Worm (Caenorhabditis elegans) whole organism, mixed stage, embryonic: ENCODE measurements around the gene ceh-57.

Experiments
- M03D4.4 ChIP-seq: sonication (generic microtip); optimal IDR thresholded peaks from 2 replicates; lab custom pipeline; 2017; ENCODE audit warnings: mild to moderate bottlenecking, missing genetic modification characterization, missing compliant biosample characterization
- bed-3 ChIP-seq: fragments of 200-800 bp; sonication (Bioruptor generic); optimal IDR thresholded peaks from 3 replicates; lab custom pipeline; 2018; ENCODE audit warnings: mild to moderate bottlenecking, missing genetic modification characterization, moderate library complexity, missing compliant biosample characterization
- blmp-1 ChIP-seq: fragments of 150-350 bp; optimal IDR thresholded peaks from 2 replicates; lab custom pipeline; 2014; ENCODE audit warnings: missing biosample characterization, missing genetic modification characterization
- ceh-39 ChIP-seq: fragments of 150-350 bp; optimal IDR thresholded peaks from 2 replicates; lab custom pipeline; 2014; ENCODE audit warnings: missing biosample characterization, missing genetic modification characterization
- ceh-43 ChIP-seq: fragments of 200-800 bp; sonication (Bioruptor generic); optimal IDR thresholded peaks from 2 replicates; lab custom pipeline; 2018; ENCODE audit warnings: mild to moderate bottlenecking, missing genetic modification characterization, moderate library complexity, missing compliant biosample characterization
- ceh-83 ChIP-seq: fragments of 200-800 bp; sonication (Bioruptor generic); optimal IDR thresholded peaks from 2 replicates; lab custom pipeline; 2018; ENCODE audit warnings: mild to moderate bottlenecking, missing genetic modification characterization, missing compliant biosample characterization
- ces-1 ChIP-seq: fragments of 150-350 bp; optimal IDR thresholded peaks from 2 replicates; lab custom pipeline; 2014; ENCODE audit warnings: missing biosample characterization, missing genetic modification reagents, missing genetic modification characterization
- cnd-1 ChIP-seq: fragments of 200-800 bp; sonication (Bioruptor generic); optimal IDR thresholded peaks from 2 replicates; lab custom pipeline; 2018; ENCODE audit warnings: mild to moderate bottlenecking, missing genetic modification characterization, missing compliant biosample characterization
- drap-1 ChIP-seq: fragments of 200-800 bp; sonication (Bioruptor generic); optimal IDR thresholded peaks from 3 replicates; lab custom pipeline; 2018; ENCODE audit warnings: mild to moderate bottlenecking, missing genetic modification characterization, missing compliant biosample characterization
- elt-1 ChIP-seq: sonication (generic microtip); optimal IDR thresholded peaks from 2 replicates; lab custom pipeline; 2017; ENCODE audit warnings: missing genetic modification characterization, mild to moderate bottlenecking, missing compliant biosample characterization, antibody characterized with exemption, moderate library complexity, borderline replicate concordance; ENCODE audit not compliant: insufficient read depth
- elt-3 ChIP-seq: fragments of 150-350 bp; optimal IDR thresholded peaks from 2 replicates; lab custom pipeline; 2014; ENCODE audit warnings: missing biosample characterization, missing genetic modification characterization
- flh-1 ChIP-seq: fragments of 200-800 bp; sonication (Bioruptor generic); optimal IDR thresholded peaks from 2 replicates; lab custom pipeline; 2018; ENCODE audit warnings: mild to moderate bottlenecking, missing genetic modification characterization, moderate library complexity, missing compliant biosample characterization
- ham-2 ChIP-seq: fragments of 200-800 bp; sonication (Bioruptor generic); optimal IDR thresholded peaks from 2 replicates; lab custom pipeline; 2018; ENCODE audit warnings: mild to moderate bottlenecking, missing genetic modification characterization, missing compliant biosample characterization
- hlh-1 ChIP-seq: fragments of 150-350 bp; optimal IDR thresholded peaks from 2 replicates; lab custom pipeline; 2014; ENCODE audit warnings: missing biosample characterization, missing genetic modification reagents, missing genetic modification characterization
- lin-13 ChIP-seq: fragments of 150-350 bp; optimal IDR thresholded peaks from 2 replicates; lab custom pipeline; 2014; ENCODE audit warnings: missing biosample characterization, missing genetic modification characterization
- lin-32 ChIP-seq: fragments of 200-800 bp; sonication (Bioruptor generic); optimal IDR thresholded peaks from 2 replicates; lab custom pipeline; 2018; ENCODE audit warnings: mild to moderate bottlenecking, missing genetic modification characterization, missing compliant biosample characterization
- lsy-2 ChIP-seq: fragments of 150-350 bp; optimal IDR thresholded peaks from 2 replicates; lab custom pipeline; 2014; ENCODE audit warnings: missing biosample characterization, missing genetic modification characterization
- mab-5 ChIP-seq: fragments of 150-350 bp; optimal IDR thresholded peaks from 2 replicates; lab custom pipeline; 2014; ENCODE audit warnings: missing biosample characterization, missing genetic modification characterization
- mep-1 ChIP-seq: fragments of 150-350 bp; optimal IDR thresholded peaks from 2 replicates; lab custom pipeline; 2017; ENCODE audit warnings: missing biosample characterization, missing genetic modification reagents, missing genetic modification characterization, inconsistent platforms
- mls-2 ChIP-seq: sonication (generic microtip); optimal IDR thresholded peaks from 2 replicates; lab custom pipeline; 2016; ENCODE audit warnings: mild to moderate bottlenecking, missing genetic modification characterization, moderate library complexity, missing compliant biosample characterization
- nhr-12 ChIP-seq: fragments of 150-350 bp; optimal IDR thresholded peaks from 2 replicates; lab custom pipeline; 2014; ENCODE audit warnings: missing biosample characterization, missing genetic modification characterization
- nhr-2 ChIP-seq: fragments of 150-350 bp; optimal IDR thresholded peaks from 2 replicates; lab custom pipeline; 2014; ENCODE audit warnings: missing biosample characterization, missing genetic modification characterization
- nhr-237 ChIP-seq: fragments of 150-350 bp; optimal IDR thresholded peaks from 2 replicates; lab custom pipeline; 2014; ENCODE audit warnings: missing biosample characterization, missing genetic modification characterization
- nhr-28 ChIP-seq: fragments of 150-350 bp; optimal IDR thresholded peaks from 2 replicates; lab custom pipeline; 2014; ENCODE audit warnings: missing biosample characterization, missing genetic modification characterization
- nhr-76 ChIP-seq: sonication (generic microtip); optimal IDR thresholded peaks from 2 replicates; lab custom pipeline; 2017; ENCODE audit warnings: missing biosample characterization, missing genetic modification characterization
- pha-4 ChIP-seq: fragments of 150-350 bp; optimal IDR thresholded peaks from 2 replicates; lab custom pipeline; 2018; ENCODE audit warnings: missing biosample characterization, missing genetic modification reagents, missing genetic modification characterization
- sem-2 ChIP-seq: fragments of 200-800 bp; sonication (Bioruptor generic); optimal IDR thresholded peaks from 2 replicates; lab custom pipeline; 2018; ENCODE audit warnings: mild to moderate bottlenecking, missing genetic modification characterization, missing compliant biosample characterization
- snpc-4 ChIP-seq: fragments of 150-350 bp; optimal IDR thresholded peaks from 2 replicates; lab custom pipeline; 2014; ENCODE audit warnings: missing biosample characterization, missing genetic modification characterization
- sptf-1 ChIP-seq: sonication (generic microtip); optimal IDR thresholded peaks from 2 replicates; lab custom pipeline; 2017; ENCODE audit warnings: mild to moderate bottlenecking, missing genetic modification characterization, moderate library complexity, missing compliant biosample characterization
- tbx-8 ChIP-seq: fragments of 200-800 bp; sonication (Bioruptor generic); optimal IDR thresholded peaks from 2 replicates; lab custom pipeline; 2018; ENCODE audit warnings: mild to moderate bottlenecking, missing genetic modification characterization, moderate library complexity, missing compliant biosample characterization
- unc-120 ChIP-seq: sonication (generic microtip); optimal IDR thresholded peaks from 2 replicates; lab custom pipeline; 2017; ENCODE audit warnings: missing genetic modification characterization, missing compliant biosample characterization; ENCODE audit not compliant: poor library complexity, severe bottlenecking
- unc-39 ChIP-seq: fragments of 150-350 bp; optimal IDR thresholded peaks from 2 replicates; lab custom pipeline; 2014; ENCODE audit warnings: missing biosample characterization, missing genetic modification characterization
- unc-62 ChIP-seq: fragments of 150-350 bp; optimal IDR thresholded peaks from 2 replicates; lab custom pipeline; 2014; ENCODE audit warnings: missing biosample characterization, missing genetic modification reagents, missing genetic modification characterization
- zip-8 ChIP-seq: fragments of 150-350 bp; optimal IDR thresholded peaks from 2 replicates; lab custom pipeline; 2014; ENCODE audit warnings: missing biosample characterization, missing genetic modification characterization
- ztf-11 ChIP-seq: fragments of 150-350 bp; optimal IDR thresholded peaks from 2 replicates; lab custom pipeline; 2014; ENCODE audit warnings: missing biosample characterization, missing genetic modification characterization

The ceh-57 gene

ce11 chrII:10388041-10388706 is 21.1 kb upstream of the ceh-57 start:
- TF ChIP-seq cnd-1 (peak; percentile 38), bed-3 (GFP tag; lab: Kevin White, UChicago) (peak; percentile 37), M03D4.4 (tag; lab: Kevin White, UChicago) (peak; percentile 82), ceh-83 (GFP tag; lab: Kevin White, UChicago) (peak; percentile 74), nhr-28 (tag; lab: Kevin White, UChicago) (no peak), mep-1 (tag; lab: Kevin White, UChicago) (peak; percentile 78), nhr-237 (tag; lab: Kevin White, UChicago) (peak; percentile 11), lsy-2 (tag; lab: Kevin White, UChicago) (peak; percentile 52), lin-32 (GFP tag; lab: Kevin White, UChicago) (peak; percentile 30), unc-120 (tag; lab: Kevin White, UChicago) (peak; percentile 70), nhr-76 (tag; lab: Kevin White, UChicago) (no peak), flh-1 (GFP tag; lab: Kevin White, UChicago) (peak; percentile 5), lin-13 (no peak), nhr-2 (tag; lab: Kevin White, UChicago) (no peak), blmp-1 (tag; lab: Kevin White, UChicago) (no peak), elt-3 (no peak), sem-2 (GFP tag; lab: Kevin White, UChicago) (no peak), ces-1 (GFP tag; lab: Kevin White, UChicago) (peak; percentile 48), pha-4 (no peak), tbx-8 (peak; percentile 78), ztf-11 (no peak), sptf-1 (tag; lab: Kevin White, UChicago) (peak; percentile 91), zip-8 (no peak), hlh-1 (peak; percentile 39), drap-1 (peak; percentile 54), snpc-4 (no peak), mls-2 (tag; lab: Kevin White, UChicago) (peak; percentile 66), ceh-39 (tag; lab: Kevin White, UChicago) (peak; percentile 4), unc-39 (tag; lab: Kevin White, UChicago) (no peak), nhr-12 (tag; lab: Kevin White, UChicago) (no peak), ceh-43 (GFP tag; lab: Kevin White, UChicago) (peak; percentile 77), mab-5 (tag; lab: Kevin White, UChicago) (no peak), ham-2 (GFP tag; lab: Kevin White, UChicago) (no peak), unc-62 (no peak), elt-1 (tag; lab: Kevin White, UChicago) (peak; percentile 54)

ce11 chrII:10384680-10385383 is 17.7 kb upstream of the ceh-57 start, which contains the start of gene ztf-27:
TSS of gene ztf-27 (plus strand) at chrII:10385333.
- TF ChIP-seq unc-120 (tag; lab: Kevin White, UChicago) (peak; percentile 75), sptf-1 (tag; lab: Kevin White, UChicago) (peak; percentile 37), lsy-2 (tag; lab: Kevin White, UChicago) (no peak), nhr-237 (tag; lab: Kevin White, UChicago) (peak; percentile 41)
- TF ChIP-seq, all 35 proteins: peak for 3

- peak; percentile 48 for TF ChIP-seq nhr-237 (tag; lab: Kevin White, UChicago)
- peak; percentile 17 for TF ChIP-seq mep-1 (tag; lab: Kevin White, UChicago)
- no peak for TF ChIP-seq flh-1 (GFP tag; lab: Kevin White, UChicago)
- peak; percentile 54 for TF ChIP-seq unc-120 (tag; lab: Kevin White, UChicago)
- no peak for TF ChIP-seq elt-3
- no peak for TF ChIP-seq ceh-43 (GFP tag; lab: Kevin White, UChicago)
- no peak for TF ChIP-seq lsy-2 (tag; lab: Kevin White, UChicago)
- TF ChIP-seq pha-4, result no peak
- TF ChIP-seq mls-2 (tag; lab: Kevin White, UChicago), result peak; percentile 34
- no peak for TF ChIP-seq drap-1
- TF ChIP-seq unc-62, result no peak
- TF ChIP-seq, all 35 proteins: peak for 4
These were observed 15.2 kb upstream of the ceh-57 start for ce11 chrII:10382247-10382646.
